Worm (Caenorhabditis elegans) whole organism, young adult: Measurements from ENCODE around the gene lys-4.
A peak's percentile ranks its signal among the peaks of the same experiment; 100 is the strongest.

ENCODE experiments used
- F57A8.1 ChIP-seq: fragments of 200-800 bp; sonication (Bioruptor generic); optimal IDR thresholded peaks from 2 replicates; lab custom pipeline; 2018; ENCODE audit warnings: mild to moderate bottlenecking, missing genetic modification characterization, moderate library complexity, missing compliant biosample characterization
- Y56A3A.18 ChIP-seq: fragments of 200-800 bp; sonication (Bioruptor generic); IDR thresholded peaks from 2 replicates; pipeline ENCODE4 v1.3.6; 2022; ENCODE audit warnings: missing genetic modification reagents, missing genetic modification characterization, missing compliant biosample characterization
- ama-1 ChIP-seq, 3 experiments: fragments of 150-350 bp in 1 of 3; sonication (generic microtip) in 2 of 3; optimal IDR thresholded peaks; 2 replicates each; lab custom pipeline; 2014 to 2018; ENCODE audit warnings: missing biosample characterization in 2 of 3, missing genetic modification characterization in 2 of 3, missing genetic modification reagents in 2 of 3
- atf-7 ChIP-seq: sonication (generic microtip); optimal IDR thresholded peaks from 2 replicates; lab custom pipeline; 2017; ENCODE audit warnings: mild to moderate bottlenecking, missing genetic modification characterization, missing compliant biosample characterization
- athp-1 ChIP-seq: sonication (generic microtip); optimal IDR thresholded peaks from 2 replicates; lab custom pipeline; 2017; ENCODE audit warnings: mild to moderate bottlenecking, missing genetic modification characterization, missing compliant biosample characterization
- efl-1 ChIP-seq: fragments of 150-350 bp; optimal IDR thresholded peaks from 2 replicates; lab custom pipeline; 2014; ENCODE audit warnings: missing biosample characterization, missing genetic modification reagents, missing genetic modification characterization
- nfya-1 ChIP-seq: sonication (generic microtip); optimal IDR thresholded peaks from 2 replicates; lab custom pipeline; 2017; ENCODE audit warnings: antibody characterized with exemption, missing compliant biosample characterization, missing genetic modification characterization, borderline replicate concordance; ENCODE audit not compliant: insufficient read depth
- pbrm-1 ChIP-seq: fragments of 200-800 bp; sonication (Bioruptor generic); IDR thresholded peaks from 2 replicates; pipeline ENCODE4 v1.3.6; 2022; ENCODE audit warnings: missing genetic modification reagents, missing genetic modification characterization, missing compliant biosample characterization
- pha-4 ChIP-seq: fragments of 150-350 bp; sonication (generic microtip); optimal IDR thresholded peaks from 2 replicates; lab custom pipeline; 2014; ENCODE audit warnings: missing biosample characterization, missing genetic modification reagents, missing genetic modification characterization
- snpc-1.3 ChIP-seq: sonication (generic microtip); optimal IDR thresholded peaks from 2 replicates; lab custom pipeline; 2017; ENCODE audit warnings: missing genetic modification characterization, mild to moderate bottlenecking, missing compliant biosample characterization, antibody characterized with exemption, moderate library complexity, missing genotype, missing genetic modification reagents; ENCODE audit not compliant: insufficient read depth
- unc-62 ChIP-seq: fragments of 150-350 bp; optimal IDR thresholded peaks from 2 replicates; lab custom pipeline; 2014; ENCODE audit warnings: missing biosample characterization, missing genetic modification reagents, missing genetic modification characterization

ce11 chrIV:11601721-11602405 is 21.1 kb downstream of the lys-4 start:
- peak; percentile 79 for TF ChIP-seq snpc-1.3 (tag; lab: Kevin White, UChicago)
- TF ChIP-seq F57A8.1 (GFP tag; lab: Kevin White, UChicago), result no peak
- TF ChIP-seq ama-1 (optimal IDR thresholded peaks at IDR 0.05; lab: Kevin White, UChicago), result no peak
- peak; percentile 47 to 51 for TF ChIP-seq ama-1 (GFP tag; optimal IDR thresholded peaks at IDR 0.05; lab: Kevin White, UChicago)
- no peak for TF ChIP-seq nfya-1
- no peak for TF ChIP-seq athp-1
- no peak for TF ChIP-seq unc-62 (GFP tag; lab: Kevin White, UChicago)
- TF ChIP-seq atf-7 (tag; lab: Kevin White, UChicago), result no peak
- peak; percentile 43; the same call in 1 of the 2 replicates for TF ChIP-seq pbrm-1 (GFP tag; lab: Robert Waterston, UW)
- TF ChIP-seq efl-1 (GFP tag; lab: Kevin White, UChicago), result no peak
- TF ChIP-seq Y56A3A.18, result no peak
- TF ChIP-seq pha-4 (tag; lab: Kevin White, UChicago), result peak; percentile 19
